Fruit fly (Drosophila melanogaster) Kc167 (cell line): ENCODE results near the gene CG14780.

Experiments used
- Myc ChIP-seq: fragments of >200 bp; optimal IDR thresholded peaks from 2 replicates; lab custom pipeline; 2017; ENCODE audit warnings: missing external identifiers
- Sin3A ChIP-seq: fragments of >200 bp; optimal IDR thresholded peaks from 2 replicates; lab custom pipeline; 2018; ENCODE audit warnings: missing external identifiers
- h ChIP-seq: fragments of >200 bp; optimal IDR thresholded peaks from 3 replicates; lab custom pipeline; 2018; ENCODE audit warnings: missing external identifiers
- insv ChIP-seq: fragments of >200 bp; optimal IDR thresholded peaks from 3 replicates; lab custom pipeline; 2018; ENCODE audit warnings: missing external identifiers
- psq ChIP-seq: fragments of >200 bp; optimal IDR thresholded peaks from 2 replicates; lab custom pipeline; 2017; ENCODE audit warnings: missing external identifiers
- ttk ChIP-seq: sonication (Bioruptor generic); optimal IDR thresholded peaks from 2 replicates; lab custom pipeline; 2017; ENCODE audit warnings: missing external identifiers

DNA sequence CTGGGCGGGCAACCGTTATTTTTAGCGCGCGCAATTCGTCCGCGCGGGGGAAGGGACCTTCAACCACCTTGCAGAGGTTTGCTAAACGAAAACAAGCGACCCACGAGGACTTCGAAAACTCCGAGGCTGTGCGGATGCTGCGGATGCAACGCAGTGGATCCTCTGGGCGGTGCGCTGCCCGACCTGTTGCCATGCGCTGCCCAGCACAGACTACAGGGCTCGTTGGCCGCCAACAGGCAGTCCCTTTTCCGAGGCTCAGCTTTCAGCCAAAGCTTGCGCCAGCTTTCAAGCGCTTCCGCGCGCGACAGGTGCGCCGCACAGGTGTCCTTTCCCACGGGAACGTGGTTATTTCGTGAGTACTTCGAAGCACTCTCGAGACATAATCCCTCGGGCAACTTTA is 4.1 kb downstream of the CG14780 start:
- TF ChIP-seq insv (no peak), psq (lab: Kevin White, UChicago) (no peak), ttk (no peak), Myc (lab: Kevin White, UChicago) (no peak), h (lab: Kevin White, UChicago) (no peak), Sin3A (lab: Kevin White, UChicago) (no peak)
